Worm (Caenorhabditis elegans) whole organism, L4/young adult: Measurements from ENCODE around the gene hcf-1.

Experiments used
- W03F9.2 ChIP-seq: fragments of 150-350 bp; optimal IDR thresholded peaks from 2 replicates; lab custom pipeline; 2014; ENCODE audit warnings: missing biosample characterization, missing genetic modification characterization
- dao-5 ChIP-seq: sonication (generic microtip); optimal IDR thresholded peaks from 2 replicates; lab custom pipeline; 2016; ENCODE audit warnings: missing genotype, missing genetic modification characterization, moderate library complexity, missing compliant biosample characterization
- him-1 ChIP-seq: sonication (generic microtip); optimal IDR thresholded peaks from 2 replicates; lab custom pipeline; 2016; ENCODE audit warnings: missing genotype, missing genetic modification reagents, missing genetic modification characterization, missing compliant biosample characterization

The hcf-1 gene

DNA sequence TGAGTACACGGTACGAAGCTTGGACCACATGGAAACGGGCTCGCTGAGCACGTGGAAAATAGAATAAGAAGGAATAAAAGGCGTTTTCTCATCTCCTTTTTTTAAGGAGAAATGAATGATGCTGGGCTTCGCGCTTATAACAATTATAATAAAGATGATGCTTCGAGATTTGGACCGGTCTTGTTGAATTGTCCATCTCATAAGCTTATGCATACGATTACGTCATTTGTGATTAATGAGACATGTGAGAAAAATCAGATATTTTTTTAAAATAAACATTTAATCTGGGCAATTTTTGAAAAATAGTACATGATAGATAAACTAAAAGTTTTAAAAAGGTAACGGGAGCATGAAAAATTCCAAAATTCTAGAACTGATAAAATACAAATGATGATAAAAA, 16.8 kb downstream of the hcf-1 start, which contains the start of gene C46A5.4:
Gene C46A5.4 (minus strand): TSS at position 101 of the 400 bp plus-strand sequence.
- TF ChIP-seq him-1 (tag; lab: Kevin White, UChicago): no peak
- no peak for TF ChIP-seq W03F9.2
- TF ChIP-seq dao-5: no peak

DNA sequence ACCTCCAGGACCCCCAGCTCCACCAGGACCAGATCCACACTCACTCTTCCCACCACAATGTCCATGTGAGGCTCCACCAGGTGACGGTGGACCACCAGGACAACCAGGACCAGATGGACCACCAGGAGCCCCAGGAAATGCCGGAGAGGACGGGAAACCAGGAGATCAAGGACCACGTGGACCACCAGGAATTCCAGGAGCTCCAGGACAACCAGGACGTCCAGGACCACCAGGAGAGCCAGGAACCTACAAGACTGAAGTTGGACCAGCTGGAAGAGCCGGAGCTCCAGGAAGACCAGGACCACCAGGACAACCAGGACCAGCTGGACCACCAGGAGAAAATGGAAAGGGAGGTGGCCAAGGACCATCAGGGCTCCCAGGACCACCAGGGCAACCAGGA, 20.0 kb downstream of the hcf-1 start:
- TF ChIP-seq him-1 (tag; lab: Kevin White, UChicago) (no peak), W03F9.2 (no peak), dao-5 (no peak)

DNA sequence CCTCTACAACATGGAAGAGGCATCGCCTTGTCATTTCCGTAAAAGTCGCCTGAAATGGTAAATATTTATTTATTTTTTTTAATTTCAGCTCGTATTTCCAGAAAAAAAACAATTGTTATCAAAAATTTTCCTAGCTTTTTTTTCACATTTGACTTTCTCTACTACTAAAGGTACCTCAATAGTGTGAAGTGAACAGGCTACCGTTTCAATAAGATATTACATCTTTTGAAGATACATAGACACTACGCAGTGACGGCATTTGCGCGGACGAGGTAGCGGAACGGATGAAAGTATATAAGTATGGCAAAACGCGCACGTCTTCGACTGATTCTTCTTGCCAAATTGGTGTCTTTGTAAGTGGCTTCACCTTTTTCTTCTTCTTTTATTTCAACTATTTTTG, 21.0 kb downstream of the hcf-1 start, which contains the start of gene col-14:
Gene col-14 (plus strand): TSS at position 301 of the 400 bp plus-strand sequence.
- TF ChIP-seq him-1 (tag; lab: Kevin White, UChicago): no peak
- TF ChIP-seq W03F9.2: no peak
- no peak for TF ChIP-seq dao-5

DNA sequence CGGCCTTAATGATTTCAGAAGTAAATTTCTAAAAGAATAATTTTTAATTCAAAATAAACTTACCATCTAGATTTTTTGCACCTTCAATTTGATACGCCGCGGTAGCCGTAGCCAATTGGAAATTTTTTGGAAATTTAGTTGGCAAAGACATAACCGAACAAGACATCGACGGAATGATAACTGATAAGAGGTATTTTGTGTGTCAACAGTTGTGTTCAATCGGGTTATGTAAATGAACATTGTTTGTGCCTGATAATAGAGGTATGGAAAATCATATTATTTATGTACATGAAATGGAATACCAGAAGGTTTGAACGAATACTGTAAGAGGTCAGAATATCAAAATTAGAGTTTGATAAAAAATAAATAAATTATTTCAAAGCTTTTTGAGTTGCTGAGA, 26.2 kb downstream of the hcf-1 start, which contains the start of gene klo-1:
Gene klo-1 (minus strand): TSS at position 388 of the 400 bp plus-strand sequence.
- TF ChIP-seq him-1 (tag; lab: Kevin White, UChicago): no peak
- TF ChIP-seq W03F9.2: no peak

DNA sequence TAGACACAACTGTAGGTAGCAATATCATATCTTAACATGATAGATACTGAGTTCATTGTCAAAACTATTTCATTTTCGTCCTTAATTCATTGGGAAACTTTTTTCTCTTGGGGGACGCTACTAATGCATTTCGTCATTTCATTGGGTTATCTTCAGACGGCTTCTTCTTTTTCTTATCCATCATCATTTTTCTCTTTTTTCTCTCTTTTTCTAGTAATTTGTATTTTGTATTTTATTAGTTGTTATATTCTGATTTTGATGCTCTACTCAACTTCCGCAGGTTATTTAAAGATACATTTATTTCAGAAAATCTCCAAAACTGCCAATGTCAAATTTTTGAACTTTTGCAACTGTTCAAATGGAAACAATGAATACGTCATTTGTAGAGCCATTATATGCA, 30.5 kb downstream of the hcf-1 start, which contains the start of gene npr-35:
Gene npr-35 (plus strand): TSS at position 301 of the 400 bp plus-strand sequence.
- TF ChIP-seq dao-5 (no peak), W03F9.2 (no peak), him-1 (tag; lab: Kevin White, UChicago) (no peak)

DNA sequence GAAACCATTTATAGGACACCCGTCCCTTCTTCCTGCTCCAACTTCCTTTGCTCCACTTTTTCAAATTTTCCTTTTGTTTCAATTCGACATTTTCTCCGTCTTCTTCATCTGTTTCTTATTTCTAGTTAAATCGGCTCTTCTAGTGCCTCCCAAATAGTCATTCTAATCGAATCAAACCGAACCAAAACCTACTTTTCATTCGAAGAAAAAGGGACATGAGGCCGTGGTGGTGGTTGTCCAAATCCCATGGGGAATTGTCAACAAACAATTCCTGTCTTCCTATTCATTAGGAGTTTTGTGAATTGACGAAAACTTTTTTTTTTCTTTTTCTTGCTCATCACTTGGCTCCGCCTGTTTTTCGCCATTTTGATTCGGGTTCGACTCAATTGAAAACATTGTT, 37.5 kb downstream of the hcf-1 start:
- TF ChIP-seq dao-5: no peak
- TF ChIP-seq him-1 (tag; lab: Kevin White, UChicago): no peak
- no peak for TF ChIP-seq W03F9.2

DNA sequence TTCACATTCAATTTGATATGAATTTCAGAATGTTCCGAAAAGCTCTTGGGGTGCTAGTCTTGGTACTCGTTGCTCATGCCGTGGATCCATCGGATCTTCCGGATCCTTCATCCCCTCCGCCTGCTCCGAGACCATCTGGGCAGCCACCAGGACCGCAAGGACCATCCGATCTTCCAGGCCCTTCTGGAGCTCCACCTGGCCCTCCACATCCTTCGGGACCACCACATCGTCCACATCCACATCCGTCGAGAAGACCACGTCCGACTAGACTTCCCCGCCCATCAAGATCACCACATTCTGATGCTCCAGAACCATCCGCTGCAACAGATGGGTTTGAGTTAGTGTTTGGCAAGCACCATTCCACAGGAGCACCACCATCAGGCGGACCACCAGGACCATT, 39.5 kb downstream of the hcf-1 start, which contains the start of gene clx-1:
Gene clx-1 (plus strand): TSS at position 30 of the 400 bp plus-strand sequence.
- TF ChIP-seq him-1 (tag; lab: Kevin White, UChicago) (no peak), W03F9.2 (no peak), dao-5 (no peak)

DNA sequence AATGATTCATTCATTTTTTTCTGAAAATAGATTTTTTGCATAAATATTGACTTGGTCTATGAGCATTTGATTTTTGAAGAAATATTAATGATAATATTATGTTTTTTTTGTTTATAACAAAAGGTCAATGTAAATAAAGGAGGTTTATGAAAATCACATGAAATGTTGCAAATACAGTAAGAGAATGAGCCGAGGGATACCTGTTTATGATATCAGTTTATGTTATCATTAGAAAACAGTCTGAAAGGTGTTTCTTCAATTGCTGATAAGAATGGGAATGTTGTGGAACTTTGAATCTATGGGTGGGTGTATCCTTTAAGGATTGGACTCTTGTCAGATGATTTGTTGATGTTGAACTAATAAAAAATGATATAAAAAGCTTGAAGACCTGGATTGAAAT, 39.9 kb downstream of the hcf-1 start:
- no peak for TF ChIP-seq dao-5
- TF ChIP-seq him-1 (tag; lab: Kevin White, UChicago): no peak
- no peak for TF ChIP-seq W03F9.2

DNA sequence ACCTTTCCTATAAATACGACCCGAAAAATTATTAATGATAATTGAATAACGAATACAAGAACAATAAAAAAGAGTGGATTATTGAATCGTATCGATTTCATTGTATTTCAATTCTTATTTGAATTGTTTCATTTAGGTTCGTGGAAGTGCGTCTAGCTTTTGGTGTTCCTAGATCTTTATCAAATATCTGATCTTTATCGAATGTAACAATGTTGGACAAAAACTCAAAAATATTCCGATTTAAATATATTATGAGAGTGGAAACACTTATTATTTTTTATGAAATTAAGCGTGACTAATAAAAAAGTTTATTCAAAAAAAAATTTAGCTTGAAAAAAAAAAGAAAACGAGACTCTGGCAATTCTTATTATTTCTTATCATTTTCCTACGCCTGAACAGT, 42.1 kb downstream of the hcf-1 start, which contains the start of the genes C50F7.9 and C50F7.3:
Gene C50F7.9 (minus strand): TSS at position 101 of the 400 bp plus-strand sequence.
Gene C50F7.3 (plus strand): TSS at position 370 of the 400 bp plus-strand sequence.
- no peak for TF ChIP-seq dao-5
- no peak for TF ChIP-seq W03F9.2
- no peak for TF ChIP-seq him-1 (tag; lab: Kevin White, UChicago)

DNA sequence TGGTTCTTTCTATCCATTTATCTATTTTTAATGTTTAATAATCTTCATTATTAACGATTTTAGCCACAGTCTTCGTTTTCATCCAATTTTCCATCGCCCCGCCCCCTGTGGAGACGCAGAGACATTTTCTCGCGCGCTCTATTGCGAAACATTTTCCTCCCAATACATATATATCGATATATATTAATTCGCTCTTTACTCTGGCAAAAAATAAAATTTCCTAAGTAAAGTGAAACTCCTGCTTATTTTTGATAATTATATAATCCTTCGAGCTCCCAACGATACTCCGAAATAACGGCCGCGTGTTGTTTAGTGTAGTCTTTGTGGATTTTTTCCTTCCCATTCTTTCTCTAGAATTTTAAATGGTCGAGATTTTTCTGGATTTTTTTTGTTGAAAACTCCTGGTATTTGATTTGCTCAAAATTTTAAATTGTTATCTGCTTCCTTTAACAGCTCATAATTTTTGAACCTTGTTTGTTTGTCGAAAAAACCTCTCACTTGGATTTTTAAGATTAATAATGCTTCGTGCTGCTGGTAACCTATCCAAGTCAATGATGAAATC, 45.6 kb downstream of the hcf-1 start, which contains the start of gene sucg-1:
Gene sucg-1 (plus strand): TSS at position 512 of the 562 bp plus-strand sequence.
- no peak for TF ChIP-seq him-1 (tag; lab: Kevin White, UChicago)
- no peak for TF ChIP-seq dao-5

DNA sequence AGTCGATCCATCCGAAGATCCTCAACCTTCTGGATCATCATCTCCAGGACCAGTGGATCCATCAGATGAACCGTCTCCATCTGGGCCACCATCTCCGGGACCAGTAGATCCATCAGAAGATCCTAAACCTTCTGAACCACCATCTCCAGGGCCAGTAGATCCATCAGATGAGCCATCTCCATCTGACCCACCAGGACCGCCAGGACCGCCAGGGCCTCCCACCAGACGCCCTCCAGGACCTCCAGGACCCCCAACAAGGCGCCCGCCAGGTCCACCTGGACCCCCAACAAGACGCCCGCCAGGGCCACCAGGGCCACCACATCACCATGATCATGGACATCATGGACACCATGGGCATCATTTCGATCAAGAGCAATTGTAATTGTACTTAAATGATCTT, 46.8 kb downstream of the hcf-1 start:
- no peak for TF ChIP-seq W03F9.2
- TF ChIP-seq dao-5: no peak

DNA sequence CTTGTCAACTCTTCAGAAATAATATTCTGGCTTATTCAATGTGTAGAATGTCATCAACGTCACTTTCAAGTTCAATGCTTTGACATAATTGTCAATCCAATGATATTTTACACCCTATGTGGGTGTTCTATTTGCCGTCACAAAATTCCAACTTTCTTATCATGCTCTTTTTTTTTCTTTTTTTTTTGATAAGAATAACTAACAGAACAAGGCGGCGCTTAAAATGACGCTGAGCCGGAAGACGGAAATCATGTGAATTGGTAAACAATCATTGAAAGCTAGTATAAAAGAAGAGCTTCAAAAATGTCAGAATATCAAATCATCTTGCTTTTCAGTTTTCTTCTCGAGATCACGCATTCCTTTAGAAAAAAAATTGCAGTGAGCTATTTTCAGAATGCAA, 47.8 kb downstream of the hcf-1 start, which contains the start of gene C50F7.5:
Gene C50F7.5 (plus strand): TSS at position 395 of the 400 bp plus-strand sequence.
- TF ChIP-seq him-1 (tag; lab: Kevin White, UChicago): no peak
- TF ChIP-seq W03F9.2: no peak
- TF ChIP-seq dao-5: no peak

DNA sequence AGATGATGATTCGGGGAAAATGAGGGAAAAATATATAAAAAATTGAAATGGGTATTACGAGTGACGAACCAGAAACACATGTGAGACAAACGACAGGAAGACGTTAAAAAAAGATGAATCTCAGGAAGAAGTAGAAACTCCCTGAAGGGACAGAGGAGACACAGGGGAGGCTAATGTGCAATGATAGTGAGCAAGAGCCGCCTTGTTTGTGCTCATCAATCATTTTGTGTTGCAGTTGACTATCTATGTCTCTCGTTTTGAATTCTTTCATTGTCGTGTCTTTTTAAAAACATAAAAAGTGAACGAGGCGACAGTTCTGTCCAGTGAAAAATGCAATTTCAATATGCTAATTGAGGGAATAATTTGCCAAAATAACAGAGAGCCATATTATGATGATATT, 49.2 kb downstream of the hcf-1 start:
- TF ChIP-seq W03F9.2: no peak
- TF ChIP-seq dao-5: no peak
- TF ChIP-seq him-1 (tag; lab: Kevin White, UChicago): no peak

DNA sequence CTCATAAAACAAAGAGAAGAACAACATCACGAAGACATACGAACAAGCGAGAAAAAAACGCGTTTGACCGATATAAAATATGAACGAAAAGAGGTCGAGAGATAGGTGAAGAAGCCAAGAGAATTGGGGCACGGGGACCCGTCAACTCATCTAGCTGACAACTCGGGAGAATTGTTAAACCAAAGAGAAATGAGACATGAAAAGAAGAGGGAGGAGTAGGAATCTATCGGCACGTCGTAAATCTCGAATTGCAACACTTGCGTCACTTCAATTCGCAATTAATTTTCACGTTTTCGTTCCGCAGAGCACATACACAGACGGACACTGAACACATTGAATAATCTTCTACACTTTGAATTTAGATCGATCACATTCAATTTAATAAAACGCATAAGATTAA, 50.5 kb downstream of the hcf-1 start:
- TF ChIP-seq him-1 (tag; lab: Kevin White, UChicago): no peak
- TF ChIP-seq dao-5: no peak
- TF ChIP-seq W03F9.2: no peak

DNA sequence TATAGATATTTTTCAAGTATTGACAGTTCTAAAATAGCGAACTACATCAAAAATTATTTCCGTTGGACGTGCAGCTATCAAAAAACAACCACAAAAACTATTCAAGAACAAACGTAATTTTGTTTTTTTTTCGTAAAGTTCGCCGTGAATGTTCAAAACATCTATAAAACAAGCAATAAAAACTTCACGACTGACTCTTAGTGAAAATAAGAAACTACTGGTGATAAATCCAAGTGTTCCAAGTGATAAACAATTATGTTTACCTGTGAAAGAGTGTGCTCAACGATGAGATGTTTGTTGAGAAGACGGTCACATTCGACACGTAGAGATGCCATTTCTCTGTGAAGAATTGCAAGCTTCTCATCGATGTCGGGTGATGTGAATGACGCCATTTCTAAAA, 51.3 kb downstream of the hcf-1 start, which contains the start of gene C50F7.6:
Gene C50F7.6 (minus strand): TSS at position 394 of the 400 bp plus-strand sequence.
- no peak for TF ChIP-seq dao-5
- TF ChIP-seq W03F9.2: no peak
- no peak for TF ChIP-seq him-1 (tag; lab: Kevin White, UChicago)
